Fruit fly (Drosophila melanogaster) whole organism, prepupa: ENCODE results near the gene CG15629.

Source experiments
- CG1621 ChIP-seq: fragments of 200-800 bp; sonication (Bioruptor generic); optimal IDR thresholded peaks from 3 replicates; lab custom pipeline; 2018; ENCODE audit warnings: missing biosample characterization, mild to moderate bottlenecking, missing genetic modification characterization
- CG6808 ChIP-seq: fragments of 200-800 bp; sonication (Bioruptor generic); optimal IDR thresholded peaks from 3 replicates; lab custom pipeline; 2017; ENCODE audit warnings: missing biosample characterization, missing genetic modification characterization, mild to moderate bottlenecking, moderate library complexity, missing genetic modification reagents
- Gug ChIP-seq: fragments of 200-800 bp; sonication (Bioruptor generic); IDR thresholded peaks from 2 replicates; pipeline ENCODE4 v1.3.6; 2022; ENCODE audit warnings: missing biosample characterization, missing genetic modification characterization
- Sox15 ChIP-seq: fragments of 200-800 bp; sonication (Bioruptor generic); optimal IDR thresholded peaks from 3 replicates; lab custom pipeline; 2016; ENCODE audit warnings: missing biosample characterization, missing genetic modification characterization

DNA sequence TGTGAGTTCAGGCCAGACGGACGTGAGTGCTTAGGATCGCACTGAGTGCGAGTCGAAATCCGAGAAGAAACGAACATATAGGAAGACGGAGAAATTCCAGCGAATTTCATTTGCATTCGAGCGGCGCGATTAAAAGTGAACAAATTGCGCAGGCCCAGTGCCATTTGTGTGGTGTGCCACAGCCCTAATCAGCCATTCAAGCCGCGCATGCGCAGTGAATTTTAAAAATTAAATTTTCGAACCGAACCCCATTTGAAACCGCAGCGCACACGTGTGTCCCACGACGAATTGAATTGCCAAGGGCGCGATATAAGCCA, 172 bp downstream of the CG15629 start:
- TF ChIP-seq CG6808, result no peak
- TF ChIP-seq Sox15, result no peak
- no peak for TF ChIP-seq CG1621 (tag; lab: Kevin White, UChicago)
- TF ChIP-seq Gug (GFP tag; lab: Robert Waterston, UW), result no peak
